Worm (Caenorhabditis elegans): ENCODE data around the gene C45G9.5.

The C45G9.5 gene

ce11 chrIII:5013915-5014346, 34.0 kb upstream of the C45G9.5 start (continued):
- peak; percentile 78 for TF ChIP-seq F23B12.7 (tag; optimal IDR thresholded peaks at IDR 0.05; ENCODE audit: insufficient read depth)
- no peak for TF ChIP-seq mel-28 (tag; optimal IDR thresholded peaks at IDR 0.05; ENCODE audit: borderline replicate concordance)
- TF ChIP-seq repo-1 (tag; optimal IDR thresholded peaks at IDR 0.05): peak; percentile 0
- TF ChIP-seq cebp-2 (GFP tag; IDR thresholded peaks at IDR 0.05): 0 out of 2 replicates have a peak, but pooled peaks have one; percentile 13
- TF ChIP-seq Y67H2A.10 (GFP tag; conservative IDR thresholded peaks at IDR 0.05): 0 out of 2 replicates have a peak, but pooled peaks have one; percentile 30
- TF ChIP-seq egl-18 (GFP tag; IDR thresholded peaks at IDR 0.05): no peak
- peak; percentile 88 for TF ChIP-seq hmg-1.2 (GFP tag; IDR thresholded peaks at IDR 0.05)
- TF ChIP-seq ceh-79 (tag; optimal IDR thresholded peaks at IDR 0.05): no peak
- no peak for TF ChIP-seq efl-1 (GFP tag; optimal IDR thresholded peaks at IDR 0.05)
- TF ChIP-seq hmg-20 (GFP tag; IDR thresholded peaks at IDR 0.05): no peak
- TF ChIP-seq ceh-100 (GFP tag; IDR thresholded peaks at IDR 0.05): 0 out of 2 replicates have a peak, but pooled peaks have one; percentile 8
- 0 out of 2 replicates have a peak, but pooled peaks have one; percentile 49 for TF ChIP-seq let-526 (GFP tag; IDR thresholded peaks at IDR 0.05)
- TF ChIP-seq lin-35 (GFP tag; optimal IDR thresholded peaks at IDR 0.05): peak in 1 of 3 experiments; percentile 73
- peak; percentile 92 for TF ChIP-seq K12H6.12 (tag; optimal IDR thresholded peaks at IDR 0.05)
- no peak for TF ChIP-seq akir-1 (GFP tag; optimal IDR thresholded peaks at IDR 0.05)
- peak; percentile 77; the same call in 1 of the 2 replicates for TF ChIP-seq nfyb-1 (GFP tag; IDR thresholded peaks at IDR 0.05)
- TF ChIP-seq ztf-26 (tag; optimal IDR thresholded peaks at IDR 0.05): peak; percentile 76
- 0 out of 2 replicates have a peak, but pooled peaks have one; percentile 12 for TF ChIP-seq F33H1.4 (GFP tag; IDR thresholded peaks at IDR 0.05)
- no peak for TF ChIP-seq snpc-1.1 (tag; optimal IDR thresholded peaks at IDR 0.05; ENCODE audit: insufficient read depth)
- TF ChIP-seq F37B4.10 (GFP tag; IDR thresholded peaks at IDR 0.05): 0 out of 2 replicates have a peak, but pooled peaks have one; percentile 21
- no peak for TF ChIP-seq snpc-4 (GFP tag; optimal IDR thresholded peaks at IDR 0.05)
- peak; percentile 14 to 63 (median 37) for TF ChIP-seq snpc-4 (tag; optimal IDR thresholded peaks at IDR 0.05)
- peak; percentile 46; the same call in 1 of the 2 replicates for TF ChIP-seq rcor-1 (GFP tag; IDR thresholded peaks at IDR 0.05)
- peak; percentile 41; the same call in 1 of the 2 replicates for TF ChIP-seq cebp-1 (GFP tag; IDR thresholded peaks at IDR 0.05)
- TF ChIP-seq cebp-1 (tag; optimal IDR thresholded peaks at IDR 0.05): peak; percentile 83
- peak; percentile 78 for TF ChIP-seq B0336.3 (GFP tag; IDR thresholded peaks at IDR 0.05)
- peak; percentile 86 for TF ChIP-seq attf-5 (GFP tag; optimal IDR thresholded peaks at IDR 0.05)
- peak; percentile 60 to 66 for TF ChIP-seq let-607 (tag; optimal IDR thresholded peaks at IDR 0.05)
- no peak for TF ChIP-seq snpc-1.3 (tag; optimal IDR thresholded peaks at IDR 0.05; ENCODE audit: insufficient read depth)
- peak; percentile 84 for TF ChIP-seq ztf-18 (tag; optimal IDR thresholded peaks at IDR 0.05)
- TF ChIP-seq nhr-80 (tag; optimal IDR thresholded peaks at IDR 0.05): peak; percentile 84
- peak; percentile 77; the same call in 1 of the 2 replicates for TF ChIP-seq ekl-4 (GFP tag; IDR thresholded peaks at IDR 0.05)

DNA sequence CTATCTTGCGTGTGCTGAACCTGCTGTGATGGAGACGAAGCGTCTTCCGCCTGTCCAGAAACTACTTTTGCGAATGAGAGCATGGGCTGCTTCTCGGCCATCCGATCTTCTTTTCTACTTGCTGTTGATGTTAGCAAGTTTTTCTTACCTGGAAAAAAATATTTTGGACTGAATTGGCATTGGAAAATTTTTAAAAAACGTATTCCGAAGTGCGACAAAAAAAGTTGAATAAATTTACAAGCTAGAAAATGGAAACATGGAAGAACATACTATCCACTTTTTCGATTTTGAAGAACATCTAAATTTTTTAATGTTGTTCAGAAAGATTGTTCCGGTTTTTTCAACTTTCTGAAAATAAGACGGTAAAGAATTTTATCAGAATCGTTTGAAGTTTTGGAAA, 30.4 kb upstream of the C45G9.5 start, which contains the start of gene larp-1:
Gene larp-1 (minus strand): TSS at position 101 of the 400 bp plus-strand sequence.
- TF ChIP-seq madf-3 (GFP tag; IDR thresholded peaks at IDR 0.05) (0 out of 2 replicates have a peak, but pooled peaks have one; percentile 16), rec-8 (tag; optimal IDR thresholded peaks at IDR 0.05) (no peak), somi-1 (GFP tag; optimal IDR thresholded peaks at IDR 0.05) (no peak), lsy-27 (tag; optimal IDR thresholded peaks at IDR 0.05; ENCODE audit: borderline replicate concordance, insufficient read depth) (no peak), lsl-1 (GFP tag; optimal IDR thresholded peaks at IDR 0.05) (no peak), mes-4 (tag; optimal IDR thresholded peaks at IDR 0.05) (no peak)
